Worm (Caenorhabditis elegans) whole organism, L3 larva: Measurements from ENCODE around the gene Y79H2A.4.

Experiments
- ceh-82 ChIP-seq: fragments of 150-350 bp; optimal IDR thresholded peaks from 2 replicates; lab custom pipeline; 2014; ENCODE audit warnings: missing biosample characterization, missing genetic modification characterization
- elt-1 ChIP-seq: fragments of 150-350 bp; optimal IDR thresholded peaks from 2 replicates; lab custom pipeline; 2014; ENCODE audit warnings: missing biosample characterization, missing genetic modification characterization
- elt-2 ChIP-seq: sonication (generic microtip); optimal IDR thresholded peaks from 2 replicates; lab custom pipeline; 2016; ENCODE audit warnings: missing genetic modification reagents, mild to moderate bottlenecking, missing genetic modification characterization, missing compliant biosample characterization
- elt-3 ChIP-seq, 3 experiments: fragments of 150-350 bp in 1 of 3; sonication (generic microtip) in 2 of 3; optimal IDR thresholded peaks; 2 replicates in 2 of 3; 4 replicates in 1 of 3; lab custom pipeline; 2014 to 2017; ENCODE audit warnings: missing biosample characterization in 3 of 3, missing genetic modification characterization in 3 of 3
- fkh-10 ChIP-seq: sonication (generic microtip); optimal IDR thresholded peaks from 2 replicates; lab custom pipeline; 2017; ENCODE audit warnings: missing biosample characterization, missing genetic modification reagents, missing genetic modification characterization
- fkh-2 ChIP-seq: fragments of 150-350 bp; optimal IDR thresholded peaks from 2 replicates; lab custom pipeline; 2014; ENCODE audit warnings: missing biosample characterization, missing genetic modification reagents, missing genetic modification characterization
- lsy-12 ChIP-seq: sonication (generic microtip); optimal IDR thresholded peaks from 2 replicates; lab custom pipeline; 2016; ENCODE audit warnings: mild to moderate bottlenecking, missing genetic modification characterization, missing compliant biosample characterization
- nfya-1 ChIP-seq: sonication (generic microtip); optimal IDR thresholded peaks from 2 replicates; lab custom pipeline; 2017; ENCODE audit warnings: missing genetic modification characterization, mild to moderate bottlenecking, missing compliant biosample characterization, antibody characterized with exemption, moderate library complexity; ENCODE audit not compliant: insufficient read depth
- nhr-67 ChIP-seq: fragments of 150-350 bp; optimal IDR thresholded peaks from 2 replicates; lab custom pipeline; 2014; ENCODE audit warnings: missing biosample characterization, missing genetic modification characterization
- nhr-76 ChIP-seq: fragments of 150-350 bp; sonication (generic microtip); optimal IDR thresholded peaks from 5 replicates; lab custom pipeline; 2014; ENCODE audit warnings: missing biosample characterization, missing genetic modification characterization
- nhr-77 ChIP-seq: fragments of 150-350 bp; optimal IDR thresholded peaks from 2 replicates; lab custom pipeline; 2014; ENCODE audit warnings: missing biosample characterization, missing genetic modification characterization
- pha-4 ChIP-seq: fragments of 150-350 bp; optimal IDR thresholded peaks from 2 replicates; lab custom pipeline; 2014; ENCODE audit warnings: missing biosample characterization, missing genetic modification reagents, missing genetic modification characterization
- pqm-1 ChIP-seq: fragments of 150-350 bp; optimal IDR thresholded peaks from 2 replicates; lab custom pipeline; 2017; ENCODE audit warnings: missing biosample characterization, missing genetic modification characterization, inconsistent platforms
- snpc-4 ChIP-seq: fragments of 150-350 bp; optimal IDR thresholded peaks from 2 replicates; lab custom pipeline; 2014; ENCODE audit warnings: missing biosample characterization, missing genetic modification characterization
- unc-39 ChIP-seq: sonication (generic microtip); optimal IDR thresholded peaks from 4 replicates; lab custom pipeline; 2017; ENCODE audit warnings: missing biosample characterization, missing genetic modification characterization
- unc-62 ChIP-seq: fragments of 150-350 bp; sonication (generic microtip); optimal IDR thresholded peaks from 4 replicates; lab custom pipeline; 2014; ENCODE audit warnings: missing biosample characterization, missing genetic modification reagents, missing genetic modification characterization
- ztf-4 ChIP-seq: fragments of 150-350 bp; optimal IDR thresholded peaks from 2 replicates; lab custom pipeline; 2014; ENCODE audit warnings: missing biosample characterization, missing genetic modification characterization

Y79H2A.4 gene

DNA sequence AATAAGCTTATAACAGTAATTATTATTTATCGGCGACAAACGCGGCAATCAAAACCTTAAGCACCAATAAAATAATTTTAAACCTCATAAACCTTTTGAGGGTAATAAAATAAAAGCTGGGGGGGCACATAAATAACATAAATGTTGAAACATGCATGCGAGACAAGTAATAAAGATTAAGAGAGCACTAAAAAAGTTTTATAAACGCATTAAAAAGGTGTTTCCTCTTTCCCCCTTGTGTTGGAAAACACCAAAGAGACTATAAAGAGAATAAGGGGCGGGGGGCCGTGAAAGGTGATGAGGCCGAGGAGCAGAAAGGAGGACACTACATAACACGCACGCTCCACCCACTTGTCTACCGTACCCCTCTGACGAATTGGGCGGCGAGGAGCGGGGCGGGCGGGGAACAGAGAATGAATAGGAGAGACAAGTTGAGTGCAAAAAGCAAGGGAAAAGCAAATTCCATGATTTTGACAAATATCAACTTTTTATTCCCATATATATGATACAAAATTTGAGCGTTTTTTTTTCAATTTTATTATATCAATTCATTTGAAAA is 43.7 kb downstream of the Y79H2A.4 start:
- TF ChIP-seq nhr-76 (no peak), snpc-4 (no peak), ceh-82 (tag; lab: Kevin White, UChicago) (no peak), nhr-67 (tag; lab: Kevin White, UChicago) (no peak), nhr-77 (no peak), elt-2 (tag; lab: Kevin White, UChicago) (peak; percentile 65), nfya-1 (tag; lab: Kevin White, UChicago) (peak; percentile 98), pqm-1 (tag; lab: Kevin White, UChicago) (peak; percentile 30), ztf-4 (tag; lab: Kevin White, UChicago) (no peak), fkh-10 (GFP tag; lab: Kevin White, UChicago) (no peak), elt-3 (tag; optimal IDR thresholded peaks at IDR 0.05; lab: Kevin White, UChicago) (no peak), fkh-2 (tag; lab: Kevin White, UChicago) (no peak), lsy-12 (peak; percentile 6), unc-62 (no peak), elt-1 (tag; lab: Kevin White, UChicago) (no peak), pha-4 (no peak)

DNA sequence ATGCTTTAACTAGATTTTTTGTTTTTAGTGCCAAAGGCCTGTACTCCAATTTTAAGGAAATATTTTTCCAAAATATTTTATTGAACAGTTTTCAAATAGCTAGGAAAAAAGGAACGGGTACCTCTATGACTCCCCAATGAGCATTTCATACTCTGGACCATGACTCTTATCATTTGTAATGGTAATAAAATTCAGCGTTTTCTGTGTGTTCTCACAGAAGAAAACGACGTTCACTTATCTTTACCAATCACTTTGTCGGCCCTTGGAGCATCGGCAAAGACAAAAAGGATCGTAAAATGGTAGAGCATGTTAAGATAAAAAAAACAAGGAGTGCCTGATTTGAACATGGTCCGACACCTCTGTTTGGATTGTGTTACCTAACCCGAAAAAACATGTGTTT is 46.5 kb downstream of the Y79H2A.4 start:
- TF ChIP-seq elt-2 (tag; lab: Kevin White, UChicago) (peak; percentile 19), unc-39 (tag; lab: Kevin White, UChicago) (no peak)
